Worm (Caenorhabditis elegans) whole organism, L4/young adult: Measurements from ENCODE around the gene spp-27.

Experiments used
- W03F9.2 ChIP-seq: fragments of 150-350 bp; optimal IDR thresholded peaks from 2 replicates; lab custom pipeline; 2014; ENCODE audit warnings: missing biosample characterization, missing genetic modification characterization
- dao-5 ChIP-seq: sonication (generic microtip); optimal IDR thresholded peaks from 2 replicates; lab custom pipeline; 2016; ENCODE audit warnings: missing genotype, missing genetic modification characterization, moderate library complexity, missing compliant biosample characterization
- him-1 ChIP-seq: sonication (generic microtip); optimal IDR thresholded peaks from 2 replicates; lab custom pipeline; 2016; ENCODE audit warnings: missing genotype, missing genetic modification reagents, missing genetic modification characterization, missing compliant biosample characterization

DNA sequence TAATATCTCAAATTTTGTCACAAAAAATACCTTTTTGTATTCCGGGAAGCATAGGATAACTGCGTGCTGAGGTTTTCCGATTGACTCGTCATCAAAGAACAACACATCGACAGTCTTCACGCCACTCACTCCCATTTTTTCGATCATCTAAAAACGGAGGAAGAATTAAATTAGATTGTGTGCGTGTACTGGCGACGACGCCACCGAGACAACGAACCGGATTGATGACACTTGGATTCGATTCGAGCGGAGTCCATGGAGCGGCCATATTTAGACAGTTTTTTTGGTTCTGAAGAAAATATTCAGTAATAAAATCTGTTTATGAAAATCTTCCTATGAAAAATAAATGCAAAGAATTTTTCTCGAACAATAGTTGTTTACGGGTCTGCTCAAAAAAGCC lies 45.8 kb downstream of the spp-27 start, which contains the start of gene ubh-1:
- no peak for TF ChIP-seq dao-5 (tag; lab: Kevin White, UChicago)
- no peak for TF ChIP-seq W03F9.2 (tag; lab: Kevin White, UChicago)
- TF ChIP-seq him-1 (tag; lab: Kevin White, UChicago), result no peak
